In genomic region chr3R:25462642-25463317, dm6 we compare ENCODE assay signal across 3 fruit fly cellular contexts.
A peak's percentile ranks its signal among the peaks of the same experiment; 100 is the strongest.
TF ChIP-seq lines count a peak whose summit lies in the region.

No protein-coding gene starts in this region.

TF ChIP-seq in whole organism, embryonic, 481 proteins besides CTCF, POLR2A, EP300 and RAD21 (continued from another document and continues in another):
- TF ChIP-seq CG14965 (GFP tag; optimal IDR thresholded peaks at IDR 0.05; lab: Kevin White, UChicago; ENCODE audit: borderline replicate concordance) (no peak), CG10462 (GFP tag; optimal IDR thresholded peaks at IDR 0.05; lab: Kevin White, UChicago) (no peak), inv (GFP tag; IDR thresholded peaks at IDR 0.05; lab: Robert Waterston, UW; ENCODE audit: partially characterized antibody) (no peak), BEAF-32 (GFP tag; optimal IDR thresholded peaks at IDR 0.05; lab: Kevin White, UChicago) (no peak), pnt (GFP tag; optimal IDR thresholded peaks at IDR 0.05; lab: Kevin White, UChicago) (no peak), CG7839 (tag; optimal IDR thresholded peaks at IDR 0.05; lab: Kevin White, UChicago) (peak; percentile 56), pfk (GFP tag; optimal IDR thresholded peaks at IDR 0.05; lab: Kevin White, UChicago) (no peak), Ptx1 (GFP tag; IDR thresholded peaks at IDR 0.05; lab: Robert Waterston, UW) (peak; percentile 64), Bteb2 (GFP tag; optimal IDR thresholded peaks at IDR 0.05; lab: Kevin White, UChicago) (no peak), yki (optimal IDR thresholded peaks at IDR 0.05; lab: Kevin White, UChicago) (no peak), nau (GFP tag; optimal IDR thresholded peaks at IDR 0.05; lab: Kevin White, UChicago) (no peak), CG6272 (GFP tag; IDR thresholded peaks at IDR 0.05; lab: Robert Waterston, UW) (no peak), pros (GFP tag; optimal IDR thresholded peaks at IDR 0.05; lab: Kevin White, UChicago) (no peak), CG9876 (GFP tag; optimal IDR thresholded peaks at IDR 0.05; lab: Kevin White, UChicago) (no peak), org-1 (GFP tag; optimal IDR thresholded peaks at IDR 0.05; lab: Kevin White, UChicago) (no peak), knrl (GFP tag; IDR thresholded peaks at IDR 0.05; lab: Robert Waterston, UW; ENCODE audit: partially characterized antibody) (no peak), CG13424 (tag; optimal IDR thresholded peaks at IDR 0.05; lab: Kevin White, UChicago) (peak; percentile 48), al (GFP tag; IDR thresholded peaks at IDR 0.05; lab: Robert Waterston, UW) (peak; percentile 77), kay (GFP tag; optimal IDR thresholded peaks at IDR 0.05; lab: Kevin White, UChicago) (no peak), abd-A (tag; optimal IDR thresholded peaks at IDR 0.05; lab: Kevin White, UChicago) (peak; percentile 10), ap (GFP tag; IDR thresholded peaks at IDR 0.05; lab: Robert Waterston, UW) (no peak), stwl (tag; optimal IDR thresholded peaks at IDR 0.05; lab: Kevin White, UChicago) (no peak), CG2199 (GFP tag; IDR thresholded peaks at IDR 0.05; lab: Robert Waterston, UW) (no peak), zf30C (GFP tag; optimal IDR thresholded peaks at IDR 0.05; lab: Kevin White, UChicago) (no peak), Sry-β (GFP tag; optimal IDR thresholded peaks at IDR 0.05; lab: Kevin White, UChicago) (no peak), CG2875 (GFP tag; optimal IDR thresholded peaks at IDR 0.05; lab: Kevin White, UChicago) (no peak), Sox100B (GFP tag; optimal IDR thresholded peaks at IDR 0.05; lab: Kevin White, UChicago) (peak; percentile 57), CG3065 (GFP tag; optimal IDR thresholded peaks at IDR 0.05; lab: Kevin White, UChicago) (no peak), Max (GFP tag; optimal IDR thresholded peaks at IDR 0.05; lab: Kevin White, UChicago) (no peak), H2.0 (GFP tag; IDR thresholded peaks at IDR 0.05; lab: Robert Waterston, UW) (no peak), Gug (GFP tag; IDR thresholded peaks at IDR 0.05; lab: Robert Waterston, UW) (peak; percentile 53; the same call in 3 of the 4 replicates), ken (GFP tag; IDR thresholded peaks at IDR 0.05; lab: Robert Waterston, UW) (no peak), Ada2b (GFP tag; IDR thresholded peaks at IDR 0.05; lab: Robert Waterston, UW) (peak; percentile 46; the same call in 1 of the 2 replicates), pita (GFP tag; optimal IDR thresholded peaks at IDR 0.05; lab: Kevin White, UChicago) (no peak), CG16863 (GFP tag; optimal IDR thresholded peaks at IDR 0.05; lab: Kevin White, UChicago) (no peak), CG13123 (GFP tag; optimal IDR thresholded peaks at IDR 0.05; lab: Kevin White, UChicago) (no peak), sima (GFP tag; optimal IDR thresholded peaks at IDR 0.05; lab: Kevin White, UChicago) (no peak), bcd (GFP tag; optimal IDR thresholded peaks at IDR 0.05; lab: Kevin White, UChicago) (peak; percentile 32), CG8089 (GFP tag; optimal IDR thresholded peaks at IDR 0.05; lab: Kevin White, UChicago) (no peak), cwo (GFP tag; optimal IDR thresholded peaks at IDR 0.05; lab: Kevin White, UChicago) (peak; percentile 51), CG6854 (GFP tag; optimal IDR thresholded peaks at IDR 0.05; lab: Kevin White, UChicago) (peak; percentile 3), maf-S (GFP tag; optimal IDR thresholded peaks at IDR 0.05; lab: Kevin White, UChicago) (no peak), CG16813 (GFP tag; IDR thresholded peaks at IDR 0.05; lab: Robert Waterston, UW; ENCODE audit: partially characterized antibody) (no peak), sob (GFP tag; IDR thresholded peaks at IDR 0.05; lab: Robert Waterston, UW) (peak; percentile 65), Doc2 (GFP tag; IDR thresholded peaks at IDR 0.05; lab: Robert Waterston, UW) (no peak)

TF ChIP-seq in whole organism, prepupa, 60 proteins besides CTCF, POLR2A, EP300 and RAD21 (continued from another document):
- peak; percentile 72 for TF ChIP-seq CG31627 (GFP tag; optimal IDR thresholded peaks at IDR 0.05; lab: Kevin White, UChicago)
- TF ChIP-seq CG4318 (GFP tag; optimal IDR thresholded peaks at IDR 0.05; lab: Kevin White, UChicago): peak; percentile 56
- TF ChIP-seq dac (GFP tag; optimal IDR thresholded peaks at IDR 0.05; lab: Kevin White, UChicago): peak; percentile 17
- peak; percentile 82 for TF ChIP-seq CG11902 (GFP tag; optimal IDR thresholded peaks at IDR 0.05; lab: Kevin White, UChicago)
- peak; percentile 82 for TF ChIP-seq vri (GFP tag; optimal IDR thresholded peaks at IDR 0.05; lab: Kevin White, UChicago)
- peak; percentile 88 for TF ChIP-seq Met (GFP tag; optimal IDR thresholded peaks at IDR 0.05; lab: Kevin White, UChicago)
- peak; percentile 81 for TF ChIP-seq pdm3 (GFP tag; optimal IDR thresholded peaks at IDR 0.05; lab: Kevin White, UChicago)
- TF ChIP-seq CG16779 (tag; optimal IDR thresholded peaks at IDR 0.05; lab: Kevin White, UChicago): peak; percentile 81
- TF ChIP-seq Eip78C (GFP tag; lab: Kevin White, UChicago): peak; percentile 97
- TF ChIP-seq CG6792 (GFP tag; optimal IDR thresholded peaks at IDR 0.05; lab: Kevin White, UChicago): peak; percentile 91
- TF ChIP-seq CG32006 (GFP tag; optimal IDR thresholded peaks at IDR 0.05; lab: Kevin White, UChicago): peak; percentile 84
- peak; percentile 80 for TF ChIP-seq Sox102F (GFP tag; optimal IDR thresholded peaks at IDR 0.05; lab: Kevin White, UChicago)
- TF ChIP-seq Eip93F (GFP tag; optimal IDR thresholded peaks at IDR 0.05; lab: Kevin White, UChicago): peak; percentile 82
- TF ChIP-seq Hr4 (GFP tag; optimal IDR thresholded peaks at IDR 0.05; lab: Kevin White, UChicago): peak; percentile 56
- peak; percentile 71 for TF ChIP-seq Ets21C (GFP tag; optimal IDR thresholded peaks at IDR 0.05; lab: Kevin White, UChicago)
- no peak for TF ChIP-seq Hr38 (GFP tag; optimal IDR thresholded peaks at IDR 0.05; lab: Kevin White, UChicago)
- no peak for TF ChIP-seq fkh (GFP tag; optimal IDR thresholded peaks at IDR 0.05; lab: Kevin White, UChicago)
- peak; percentile 96 for TF ChIP-seq CG3032 (tag; optimal IDR thresholded peaks at IDR 0.05; lab: Kevin White, UChicago)
- TF ChIP-seq CG10669 (GFP tag; optimal IDR thresholded peaks at IDR 0.05; lab: Kevin White, UChicago): peak; percentile 92
- peak; percentile 84 for TF ChIP-seq net (GFP tag; optimal IDR thresholded peaks at IDR 0.05; lab: Kevin White, UChicago)
- TF ChIP-seq Gug (GFP tag; IDR thresholded peaks at IDR 0.05; lab: Robert Waterston, UW): peak; percentile 77
- peak; percentile 94 for TF ChIP-seq Ets96B (tag; optimal IDR thresholded peaks at IDR 0.05; lab: Kevin White, UChicago)
- peak; percentile 77 for TF ChIP-seq Sox15 (GFP tag; optimal IDR thresholded peaks at IDR 0.05; lab: Kevin White, UChicago)
- peak; percentile 69 for TF ChIP-seq CG6854 (GFP tag; optimal IDR thresholded peaks at IDR 0.05; lab: Kevin White, UChicago)
- TF ChIP-seq OdsH (GFP tag; optimal IDR thresholded peaks at IDR 0.05; lab: Kevin White, UChicago): peak; percentile 92
- TF ChIP-seq CG11294 (GFP tag; IDR thresholded peaks at IDR 0.05; lab: Robert Waterston, UW): peak; percentile 75
- TF ChIP-seq Sox14 (GFP tag; optimal IDR thresholded peaks at IDR 0.05; lab: Kevin White, UChicago): peak; percentile 74
- peak; percentile 83 for TF ChIP-seq Eip75B (GFP tag; optimal IDR thresholded peaks at IDR 0.05; lab: Kevin White, UChicago)
- TF ChIP-seq CG6276 (GFP tag; optimal IDR thresholded peaks at IDR 0.05; lab: Kevin White, UChicago): peak; percentile 74
- peak; percentile 83 for TF ChIP-seq Lpt (GFP tag; optimal IDR thresholded peaks at IDR 0.05; lab: Kevin White, UChicago)
- TF ChIP-seq CG6163 (GFP tag; IDR thresholded peaks at IDR 0.05; lab: Robert Waterston, UW): peak; percentile 91
- peak; percentile 76 for TF ChIP-seq cyc (GFP tag; optimal IDR thresholded peaks at IDR 0.05; lab: Kevin White, UChicago)
- TF ChIP-seq Hr39 (GFP tag; optimal IDR thresholded peaks at IDR 0.05; lab: Kevin White, UChicago): peak; percentile 74
- peak; percentile 94 for TF ChIP-seq CG34406 (GFP tag; optimal IDR thresholded peaks at IDR 0.05; lab: Kevin White, UChicago)
- TF ChIP-seq fd59A (GFP tag; optimal IDR thresholded peaks at IDR 0.05; lab: Kevin White, UChicago): peak; percentile 89
- peak; percentile 92 for TF ChIP-seq CG9139 (GFP tag; optimal IDR thresholded peaks at IDR 0.05; lab: Kevin White, UChicago)
- peak; percentile 96 for TF ChIP-seq svp (GFP tag; lab: Kevin White, UChicago)

TF ChIP-seq in whole organism, wandering third instar larva, 38 proteins besides CTCF, POLR2A, EP300 and RAD21 (continued from another document):
- TF ChIP-seq Rel (GFP tag; optimal IDR thresholded peaks at IDR 0.05; lab: Kevin White, UChicago): peak; percentile 72
- TF ChIP-seq Rel (tag; optimal IDR thresholded peaks at IDR 0.05; lab: Kevin White, UChicago): peak; percentile 62
- no peak for TF ChIP-seq Dfd (GFP tag; optimal IDR thresholded peaks at IDR 0.05; lab: Kevin White, UChicago)
- TF ChIP-seq GATAd (GFP tag; optimal IDR thresholded peaks at IDR 0.05; lab: Kevin White, UChicago): no peak
- TF ChIP-seq sv (GFP tag; optimal IDR thresholded peaks at IDR 0.05; lab: Kevin White, UChicago): no peak
- TF ChIP-seq N (GFP tag; optimal IDR thresholded peaks at IDR 0.05; lab: Kevin White, UChicago): no peak
- peak; percentile 93 for TF ChIP-seq Sp1 (GFP tag; optimal IDR thresholded peaks at IDR 0.05; lab: Kevin White, UChicago)
- peak; percentile 76 for TF ChIP-seq CG9705 (GFP tag; optimal IDR thresholded peaks at IDR 0.05; lab: Kevin White, UChicago)
- peak; percentile 17 for TF ChIP-seq CG32264 (GFP tag; optimal IDR thresholded peaks at IDR 0.05; lab: Kevin White, UChicago)
